Fruit fly (Drosophila melanogaster) whole organism, embryonic: ENCODE results near the gene RabGGTa.
A peak's percentile ranks its signal among the peaks of the same experiment; 100 is the strongest.

Experiments
- Antp ChIP-seq: fragments of 200-800 bp; sonication (Bioruptor generic); optimal IDR thresholded peaks from 3 replicates; lab custom pipeline; 2016; ENCODE audit warnings: missing biosample characterization, missing genetic modification characterization
- Asciz ChIP-seq: fragments of 200-800 bp; sonication (Bioruptor generic); optimal IDR thresholded peaks from 2 replicates; lab custom pipeline; 2017; ENCODE audit warnings: missing biosample characterization, mild to moderate bottlenecking, missing genetic modification characterization, missing genetic modification reagents
- C15 ChIP-seq: fragments of 200-800 bp; sonication (Bioruptor generic); IDR thresholded peaks from 3 replicates; pipeline ENCODE4 v1.3.6; 2022; ENCODE audit warnings: missing biosample characterization, missing genetic modification characterization
- CG10462 ChIP-seq: fragments of 200-800 bp; sonication (Bioruptor generic); optimal IDR thresholded peaks from 2 replicates; lab custom pipeline; 2016; ENCODE audit warnings: missing biosample characterization, missing genetic modification characterization
- CG11247 ChIP-seq: fragments of 200-800 bp; sonication (Bioruptor generic); IDR thresholded peaks from 2 replicates; pipeline ENCODE4 v1.3.6; 2022; ENCODE audit warnings: missing biosample characterization, missing genetic modification characterization
- CG12769 ChIP-seq: fragments of 200-800 bp; sonication (Bioruptor generic); optimal IDR thresholded peaks from 2 replicates; lab custom pipeline; 2019; ENCODE audit warnings: missing biosample characterization, mild to moderate bottlenecking, missing genetic modification characterization, moderate library complexity
- CG15073 ChIP-seq: fragments of 200-800 bp; sonication (Bioruptor generic); optimal IDR thresholded peaks from 2 replicates; lab custom pipeline; 2016; ENCODE audit warnings: missing biosample characterization, missing genetic modification characterization
- CG15696 ChIP-seq: fragments of 200-800 bp; sonication (Bioruptor generic); optimal IDR thresholded peaks from 2 replicates; lab custom pipeline; 2019; ENCODE audit warnings: missing biosample characterization, mild to moderate bottlenecking, missing genetic modification characterization, moderate library complexity
- CG17385 ChIP-seq: fragments of 200-800 bp; sonication (Bioruptor generic); optimal IDR thresholded peaks from 3 replicates; lab custom pipeline; 2018; ENCODE audit warnings: missing biosample characterization, mild to moderate bottlenecking, missing genetic modification characterization
- CG17568 ChIP-seq: fragments of 200-800 bp; sonication (Bioruptor generic); optimal IDR thresholded peaks from 2 replicates; lab custom pipeline; 2018; ENCODE audit warnings: missing biosample characterization, mild to moderate bottlenecking, missing genetic modification characterization, moderate library complexity
- CG2120 ChIP-seq: fragments of 200-800 bp; sonication (Bioruptor generic); optimal IDR thresholded peaks from 3 replicates; lab custom pipeline; 2016; ENCODE audit warnings: missing biosample characterization, missing genetic modification characterization
- CG2199 ChIP-seq: fragments of 200-800 bp; sonication (Bioruptor generic); IDR thresholded peaks from 3 replicates; pipeline ENCODE4 v1.3.6; 2022; ENCODE audit warnings: missing biosample characterization, missing genetic modification characterization
- CG32772 ChIP-seq: fragments of 200-800 bp; sonication (Bioruptor generic); IDR thresholded peaks from 2 replicates; pipeline ENCODE4 v1.3.6; 2022; ENCODE audit warnings: missing biosample characterization, missing genetic modification characterization
- CG3726 ChIP-seq: fragments of 200-800 bp; sonication (Bioruptor generic); IDR thresholded peaks from 3 replicates; pipeline ENCODE4, ENCODE4 v1.3.6; 2022; ENCODE audit warnings: missing biosample characterization, missing genetic modification characterization
- CG4854 ChIP-seq: fragments of 200-800 bp; sonication (Bioruptor generic); optimal IDR thresholded peaks from 2 replicates; lab custom pipeline; 2016; ENCODE audit warnings: missing biosample characterization, missing genetic modification characterization, inconsistent platforms
- CG5953 ChIP-seq: fragments of 200-800 bp; sonication (Bioruptor generic); IDR thresholded peaks from 2 replicates; pipeline ENCODE4 v1.3.6; 2022; ENCODE audit warnings: missing biosample characterization, missing genetic modification characterization
- CG6254 ChIP-seq: fragments of 200-800 bp; sonication (Bioruptor generic); optimal IDR thresholded peaks from 3 replicates; lab custom pipeline; 2017; ENCODE audit warnings: mild to moderate bottlenecking, missing biosample characterization, missing genetic modification reagents, missing genetic modification characterization
- CG7839 ChIP-seq: fragments of 200-800 bp; sonication (Bioruptor generic); optimal IDR thresholded peaks from 3 replicates; lab custom pipeline; 2018; ENCODE audit warnings: missing biosample characterization, mild to moderate bottlenecking, missing genetic modification characterization, moderate library complexity
- CHES-1-like ChIP-seq: fragments of 200-800 bp; sonication (Bioruptor generic); optimal IDR thresholded peaks from 2 replicates; lab custom pipeline; 2016; ENCODE audit warnings: missing biosample characterization, missing genetic modification characterization
- Eip74EF ChIP-seq, 2 experiments: fragments of 200-800 bp in 1 of 2; fragments of >200 bp in 1 of 2; sonication (Bioruptor generic) in 1 of 2; optimal IDR thresholded peaks; 2 replicates each; lab custom pipeline; 2017 to 2019; ENCODE audit warnings: missing biosample characterization in 2 of 2, missing genetic modification characterization in 2 of 2, mild to moderate bottlenecking in 1 of 2, moderate library complexity in 1 of 2
- Gug ChIP-seq: fragments of 200-800 bp; sonication (Bioruptor generic); IDR thresholded peaks from 4 replicates; pipeline ENCODE4 v1.3.6; 2022; ENCODE audit warnings: missing biosample characterization, missing genetic modification characterization
- Hmr ChIP-seq: fragments of 200-800 bp; sonication (Bioruptor generic); optimal IDR thresholded peaks from 3 replicates; lab custom pipeline; 2017; ENCODE audit warnings: mild to moderate bottlenecking, missing biosample characterization, missing genetic modification reagents, missing genetic modification characterization
- Mad ChIP-seq: fragments of 200-800 bp; sonication (Bioruptor generic); optimal IDR thresholded peaks from 2 replicates; lab custom pipeline; 2016; ENCODE audit warnings: missing biosample characterization, missing genetic modification characterization
- Mrtf ChIP-seq: fragments of 200-800 bp; sonication (Bioruptor generic); IDR thresholded peaks from 3 replicates; pipeline ENCODE4 v1.3.6; 2022; ENCODE audit warnings: missing biosample characterization, missing genetic modification characterization
- NFAT ChIP-seq: fragments of 200-800 bp; sonication (Bioruptor generic); IDR thresholded peaks from 2 replicates; pipeline ENCODE4 v1.3.6; 2022; ENCODE audit warnings: missing biosample characterization, missing genetic modification characterization
- Nf-YA ChIP-seq: fragments of 200-800 bp; sonication (Bioruptor generic); IDR thresholded peaks from 2 replicates; pipeline ENCODE4 v1.3.6; 2022; ENCODE audit warnings: missing biosample characterization, missing genetic modification characterization
- PHDP ChIP-seq: fragments of 200-800 bp; sonication (Bioruptor generic); optimal IDR thresholded peaks from 3 replicates; lab custom pipeline; 2018; ENCODE audit warnings: missing biosample characterization, mild to moderate bottlenecking, missing genetic modification characterization, moderate library complexity
- Sin3A ChIP-seq: fragments of >200 bp; optimal IDR thresholded peaks from 2 replicates; lab custom pipeline; 2018
- Tbp ChIP-seq: fragments of >200 bp; optimal IDR thresholded peaks from 2 replicates; lab custom pipeline; 2018; ENCODE audit warnings: missing biosample characterization, missing genetic modification characterization
- bcd ChIP-seq: fragments of 200-800 bp; sonication (Bioruptor generic); optimal IDR thresholded peaks from 2 replicates; lab custom pipeline; 2017; ENCODE audit warnings: missing biosample characterization, mild to moderate bottlenecking, missing genetic modification characterization
- caup ChIP-seq: fragments of 200-800 bp; sonication (Bioruptor generic); optimal IDR thresholded peaks from 3 replicates; lab custom pipeline; 2017; ENCODE audit warnings: missing biosample characterization, mild to moderate bottlenecking, missing genetic modification characterization, moderate library complexity; ENCODE audit not compliant: severe bottlenecking
- chinmo ChIP-seq: fragments of 200-800 bp; sonication (Bioruptor generic); IDR thresholded peaks from 4 replicates; pipeline ENCODE4 v1.3.6; 2022; ENCODE audit warnings: missing biosample characterization, missing genetic modification characterization; ENCODE audit not compliant: partially characterized antibody
- dati ChIP-seq: fragments of 200-800 bp; sonication (Bioruptor generic); IDR thresholded peaks from 2 replicates; pipeline ENCODE4 v1.3.6; 2022; ENCODE audit warnings: missing biosample characterization, missing genetic modification characterization
- dimm ChIP-seq: fragments of 200-800 bp; sonication (Bioruptor generic); IDR thresholded peaks from 2 replicates; pipeline ENCODE4 v1.3.6; 2022; ENCODE audit warnings: missing biosample characterization, missing genetic modification characterization
- dmrt99B ChIP-seq: fragments of 200-800 bp; sonication (Bioruptor generic); optimal IDR thresholded peaks from 2 replicates; lab custom pipeline; 2018; ENCODE audit warnings: missing biosample characterization, mild to moderate bottlenecking, missing genetic modification characterization, moderate library complexity
- eve ChIP-seq, 2 experiments: fragments of >200 bp; optimal IDR thresholded peaks; 2 replicates each; lab custom pipeline; 2017; ENCODE audit warnings: missing biosample characterization in 2 of 2, missing genetic modification characterization in 2 of 2
- fd3F ChIP-seq: fragments of 200-800 bp; sonication (Bioruptor generic); optimal IDR thresholded peaks from 2 replicates; lab custom pipeline; 2018; ENCODE audit warnings: missing biosample characterization, mild to moderate bottlenecking, missing genetic modification characterization, moderate library complexity
- gcm2 ChIP-seq: fragments of 200-800 bp; sonication (Bioruptor generic); optimal IDR thresholded peaks from 2 replicates; lab custom pipeline; 2016; ENCODE audit warnings: missing biosample characterization, missing genetic modification characterization
- gem ChIP-seq: fragments of 200-800 bp; sonication (Bioruptor generic); optimal IDR thresholded peaks from 2 replicates; lab custom pipeline; 2019; ENCODE audit warnings: missing biosample characterization, mild to moderate bottlenecking, missing genetic modification characterization, moderate library complexity
- gro ChIP-seq: fragments of 200-800 bp; sonication (Bioruptor generic); optimal IDR thresholded peaks from 2 replicates; lab custom pipeline; 2016; ENCODE audit warnings: missing biosample characterization, missing genetic modification characterization
- gt ChIP-seq: fragments of 200-800 bp; sonication (Bioruptor generic); IDR thresholded peaks from 2 replicates; pipeline ENCODE4 v1.3.6; 2022; ENCODE audit warnings: missing biosample characterization, missing genetic modification characterization
- ham ChIP-seq: fragments of 200-800 bp; sonication (Bioruptor generic); IDR thresholded peaks from 2 replicates; pipeline ENCODE4 v1.3.6; 2022; ENCODE audit warnings: missing biosample characterization, missing genetic modification characterization
- hth ChIP-seq: fragments of >200 bp; optimal IDR thresholded peaks from 2 replicates; lab custom pipeline; 2017; ENCODE audit warnings: inconsistent platforms
- jigr1 ChIP-seq: fragments of 200-800 bp; sonication (Bioruptor generic); IDR thresholded peaks from 3 replicates; pipeline ENCODE4 v1.3.6; 2022; ENCODE audit warnings: missing biosample characterization, missing genetic modification characterization
- p53 ChIP-seq: fragments of 200-800 bp; sonication (Bioruptor generic); optimal IDR thresholded peaks from 2 replicates; lab custom pipeline; 2016; ENCODE audit warnings: missing biosample characterization, missing genetic modification characterization
- pan ChIP-seq, 4 experiments: fragments of >200 bp in 3 of 4; fragments of 200-800 bp in 1 of 4; sonication (Bioruptor generic) in 1 of 4; optimal IDR thresholded peaks in 3 of 4; IDR thresholded peaks in 1 of 4; 2 replicates each; pipeline versions ENCODE4 v1.3.6 to Lab custom; 2017 to 2022; ENCODE audit warnings: missing biosample characterization in 2 of 4, missing genetic modification characterization in 2 of 4, mixed read lengths in 1 of 4
- psq ChIP-seq: fragments of 200-800 bp; sonication (Bioruptor generic); optimal IDR thresholded peaks from 2 replicates; lab custom pipeline; 2017; ENCODE audit warnings: missing biosample characterization, missing genetic modification characterization
- sc ChIP-seq, 3 experiments: fragments of >200 bp in 2 of 3; fragments of 200-800 bp in 1 of 3; sonication (Bioruptor generic) in 1 of 3; optimal IDR thresholded peaks; 2 replicates in 2 of 3; 3 replicates in 1 of 3; lab custom pipeline; 2017; ENCODE audit warnings: mild to moderate bottlenecking in 1 of 3, missing biosample characterization in 1 of 3, missing genetic modification characterization in 1 of 3, missing genetic modification reagents in 1 of 3
- ssp ChIP-seq: fragments of 200-800 bp; sonication (Bioruptor generic); IDR thresholded peaks from 2 replicates; pipeline ENCODE4 v1.3.6; 2022; ENCODE audit warnings: missing biosample characterization, missing genetic modification characterization
- yki ChIP-seq: fragments of >200 bp; optimal IDR thresholded peaks from 3 replicates; lab custom pipeline; 2018
- zen ChIP-seq: fragments of 200-800 bp; sonication (Bioruptor generic); optimal IDR thresholded peaks from 3 replicates; lab custom pipeline; 2018; ENCODE audit warnings: missing biosample characterization, mild to moderate bottlenecking, missing genetic modification characterization, moderate library complexity

Gene RabGGTa

dm6 chr3R:5126884-5127283, 1.0 kb upstream of the RabGGTa start (continued):
- no peak for TF ChIP-seq pan (optimal IDR thresholded peaks at IDR 0.05; lab: Kevin White, UChicago)
- TF ChIP-seq pan (GFP tag; optimal IDR thresholded peaks at IDR 0.05 in 1 of 2, IDR thresholded peaks at IDR 0.05 in 1 of 2), result peak in 1 of 2 experiments; percentile 42
- TF ChIP-seq gcm2 (GFP tag; lab: Kevin White, UChicago), result peak; percentile 14
- TF ChIP-seq CHES-1-like (GFP tag; lab: Kevin White, UChicago), result peak; percentile 61
- TF ChIP-seq caup (GFP tag; lab: Kevin White, UChicago), result peak; percentile 61
- TF ChIP-seq CG32772 (GFP tag; lab: Robert Waterston, UW), result peak; percentile 32; the same call in 1 of the 2 replicates
- peak; percentile 85 for TF ChIP-seq Hmr (GFP tag; lab: Kevin White, UChicago)
- TF ChIP-seq ssp, result peak; percentile 58
- peak; percentile 72 for TF ChIP-seq CG15696 (tag; lab: Kevin White, UChicago)
- peak; percentile 47 for TF ChIP-seq fd3F (GFP tag; lab: Kevin White, UChicago)
- TF ChIP-seq CG3726 (GFP tag; lab: Robert Waterston, UW), result no peak
- TF ChIP-seq CG11247 (GFP tag; lab: Robert Waterston, UW), result peak; percentile 74
- TF ChIP-seq dati, result no peak
- peak; percentile 71 for TF ChIP-seq Mad (GFP tag; lab: Kevin White, UChicago)
- peak; percentile 71 for TF ChIP-seq CG2120
- TF ChIP-seq CG15073 (GFP tag; lab: Kevin White, UChicago), result no peak
- TF ChIP-seq gt, result no peak
- TF ChIP-seq CG6254 (GFP tag; lab: Kevin White, UChicago), result no peak
- TF ChIP-seq PHDP (tag; lab: Kevin White, UChicago), result peak; percentile 54
- peak; percentile 73 for TF ChIP-seq bcd (GFP tag; lab: Kevin White, UChicago)
- TF ChIP-seq CG7839 (tag; lab: Kevin White, UChicago), result peak; percentile 69
- peak; percentile 67; the same call in 1 of the 2 replicates for TF ChIP-seq NFAT (GFP tag; lab: Robert Waterston, UW)
- no peak for TF ChIP-seq CG17385 (GFP tag; lab: Kevin White, UChicago)
- TF ChIP-seq chinmo, result no peak
- TF ChIP-seq CG17568, result no peak
- TF ChIP-seq psq, result peak; percentile 32
- TF ChIP-seq CG10462 (GFP tag; lab: Kevin White, UChicago), result peak; percentile 26
- no peak for TF ChIP-seq sc (optimal IDR thresholded peaks at IDR 0.05; lab: Kevin White, UChicago)
- peak; percentile 17 for TF ChIP-seq sc (GFP tag; optimal IDR thresholded peaks at IDR 0.05; lab: Kevin White, UChicago)
- TF ChIP-seq Mrtf (GFP tag; lab: Robert Waterston, UW), result no peak
- no peak for TF ChIP-seq ham (GFP tag; lab: Robert Waterston, UW)
- no peak for TF ChIP-seq Tbp (GFP tag; lab: Kevin White, UChicago)
- TF ChIP-seq dimm, result no peak
- TF ChIP-seq zen (tag; lab: Kevin White, UChicago), result peak; percentile 83
- peak; percentile 100 for TF ChIP-seq CG2199
- TF ChIP-seq Sin3A (lab: Kevin White, UChicago), result no peak
- TF ChIP-seq Eip74EF (GFP tag; optimal IDR thresholded peaks at IDR 0.05; lab: Kevin White, UChicago), result no peak
- peak; percentile 76 for TF ChIP-seq Antp (GFP tag; lab: Kevin White, UChicago)
- TF ChIP-seq jigr1, result 0 out of 3 replicates have a peak, but pooled peaks have one; percentile 28
- TF ChIP-seq hth (lab: Kevin White, UChicago), result no peak
- no peak for TF ChIP-seq CG5953 (GFP tag; lab: Robert Waterston, UW)
- peak; percentile 47 for TF ChIP-seq CG4854 (GFP tag; lab: Kevin White, UChicago)
- TF ChIP-seq dmrt99B (tag; lab: Kevin White, UChicago), result peak; percentile 22
- TF ChIP-seq Gug (GFP tag; lab: Robert Waterston, UW), result peak; percentile 78
- TF ChIP-seq C15, result no peak
- TF ChIP-seq eve (GFP tag; optimal IDR thresholded peaks at IDR 0.05; lab: Kevin White, UChicago), result no peak
- peak; percentile 49 for TF ChIP-seq yki (lab: Kevin White, UChicago)
- peak; percentile 68 for TF ChIP-seq gem
- TF ChIP-seq Nf-YA (GFP tag; lab: Robert Waterston, UW), result no peak
- TF ChIP-seq p53 (GFP tag; lab: Kevin White, UChicago), result peak; percentile 67
- peak; percentile 79 for TF ChIP-seq gro (GFP tag; lab: Kevin White, UChicago)
- TF ChIP-seq Asciz (GFP tag; lab: Kevin White, UChicago), result no peak
- peak; percentile 62 for TF ChIP-seq CG12769
